Fruit fly (Drosophila melanogaster) S2 (cell line): ENCODE measurements around the gene CG33493.

Experiments
- CG8478 ChIP-seq: fragments of >200 bp; optimal IDR thresholded peaks from 2 replicates; lab custom pipeline; 2018
- CTCF ChIP-seq, 2 experiments: fragments of >200 bp; optimal IDR thresholded peaks; 2 replicates each; lab custom pipeline; 2018

DNA sequence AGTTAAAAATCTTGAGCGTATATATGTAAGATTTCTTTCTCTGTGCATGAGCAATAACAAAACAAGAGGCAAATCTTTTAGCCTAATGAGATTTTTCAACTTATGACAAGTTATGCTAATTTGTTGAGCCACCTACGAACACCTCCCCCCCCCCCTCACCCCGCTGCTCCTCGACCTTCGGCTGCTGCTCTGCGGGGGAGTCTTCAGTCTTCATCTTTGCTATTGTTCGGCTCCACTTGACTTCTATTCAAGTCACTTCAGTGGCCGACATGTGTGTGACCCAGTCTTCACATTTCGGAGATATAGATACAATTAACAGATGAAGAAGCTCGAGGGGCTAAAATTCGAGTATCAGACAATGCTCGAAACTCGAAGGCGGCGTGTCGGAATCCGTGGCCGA lies 39.1 kb upstream of the CG33493 start:
- TF ChIP-seq CG8478 (lab: Kevin White, UChicago) (no peak), CTCF (optimal IDR thresholded peaks at IDR 0.05; lab: Kevin White, UChicago) (no peak)
